Worm (Caenorhabditis elegans): Measurements from ENCODE around the gene T08D2.8.
"Not testable (repeated sequence)": the region's sequence is repeated elsewhere in the genome, so short reads cannot be mapped to it uniquely, and the experiment has no call there.

T08D2.8 gene

ce11 chrX:192534-192933 is at the start of gene T08D2.8:
TSS of gene T08D2.8 (plus strand) at chrX:192834.
- TF ChIP-seq unc-62 (GFP tag; optimal IDR thresholded peaks at IDR 0.05), result no peak

ce11 chrX:146832-147231 is 45.8 kb upstream of the T08D2.8 start:
- TF ChIP-seq unc-62 (GFP tag; optimal IDR thresholded peaks at IDR 0.05), result no peak

ce11 chrX:147824-148223 is 44.8 kb upstream of the T08D2.8 start, which contains the start of gene Y73B3A.11:
TSS of gene Y73B3A.11 (plus strand) at chrX:148124.
- no peak for TF ChIP-seq unc-62 (GFP tag; optimal IDR thresholded peaks at IDR 0.05)

- not testable (repeated sequence) for TF ChIP-seq unc-62 (GFP tag; optimal IDR thresholded peaks at IDR 0.05)
Measured at ce11 chrX:163034-163433, 29.6 kb upstream of the T08D2.8 start, which contains the start of gene tmed-12. TSS of gene tmed-12 (minus strand) at chrX:163134.

- TF ChIP-seq unc-62 (GFP tag; optimal IDR thresholded peaks at IDR 0.05), result no peak
Measured at ce11 chrX:177075-177474, 15.6 kb upstream of the T08D2.8 start, which contains the start of the genes T08D2.5 and T08D2.4. TSS of gene T08D2.5 (plus strand) at chrX:177375. TSS of gene T08D2.4 (plus strand) at chrX:177396.

- TF ChIP-seq unc-62 (GFP tag; optimal IDR thresholded peaks at IDR 0.05), result not testable (repeated sequence)
Measured at ce11 chrX:182119-182741, 10.4 kb upstream of the T08D2.8 start, which contains the start of the genes T08D2.6 and chkr-1. TSS of gene T08D2.6 (minus strand) at chrX:182169. TSS of gene chkr-1 (plus strand) at chrX:182691.

- no peak for TF ChIP-seq unc-62 (GFP tag; optimal IDR thresholded peaks at IDR 0.05)
Measured at ce11 chrX:196403-196802, 3.8 kb downstream of the T08D2.8 start.

- not testable (repeated sequence) for TF ChIP-seq unc-62 (GFP tag; optimal IDR thresholded peaks at IDR 0.05)
Measured at ce11 chrX:209695-210094, 17.1 kb downstream of the T08D2.8 start, which contains the start of gene Y73B3B.3. TSS of gene Y73B3B.3 (plus strand) at chrX:209995.

- not testable (repeated sequence) for TF ChIP-seq unc-62 (GFP tag; optimal IDR thresholded peaks at IDR 0.05)
Measured at ce11 chrX:211141-211540, 18.5 kb downstream of the T08D2.8 start, which contains the start of gene Y73B3B.1. TSS of gene Y73B3B.1 (minus strand) at chrX:211241.

ce11 chrX:215488-215887 is 22.9 kb downstream of the T08D2.8 start, which contains the start of gene set-28:
TSS of gene set-28 (minus strand) at chrX:215588.
- not testable (repeated sequence) for TF ChIP-seq unc-62 (GFP tag; optimal IDR thresholded peaks at IDR 0.05)

ce11 chrX:229374-229773 is 36.7 kb downstream of the T08D2.8 start, which contains the start of gene AC8.3:
TSS of gene AC8.3 (minus strand) at chrX:229474.
- not testable (repeated sequence) for TF ChIP-seq unc-62 (GFP tag; optimal IDR thresholded peaks at IDR 0.05)

ce11 chrX:239077-239476 is 46.4 kb downstream of the T08D2.8 start, which contains the start of gene AC8.10:
TSS of gene AC8.10 (minus strand) at chrX:239177.
- TF ChIP-seq unc-62 (GFP tag; optimal IDR thresholded peaks at IDR 0.05), result not testable (repeated sequence)

All from whole organism, dauer.